Worm (Caenorhabditis elegans): ENCODE measurements around the gene F59A6.2.

Gene F59A6.2

ce11 chrII:4984151-4984550, 30.3 kb upstream of the F59A6.2 start:
- TF ChIP-seq alr-1 (tag; optimal IDR thresholded peaks at IDR 0.05) (no peak), lin-11 (tag; optimal IDR thresholded peaks at IDR 0.05) (no peak), nhr-10 (tag; optimal IDR thresholded peaks at IDR 0.05) (no peak), nhr-129 (tag; optimal IDR thresholded peaks at IDR 0.05) (no peak), nhr-21 (tag; optimal IDR thresholded peaks at IDR 0.05) (no peak), lin-13 (GFP tag; optimal IDR thresholded peaks at IDR 0.05) (no peak), ama-1 (optimal IDR thresholded peaks at IDR 0.05) (no peak), gmeb-1 (tag; optimal IDR thresholded peaks at IDR 0.05) (no peak), crh-2 (tag; optimal IDR thresholded peaks at IDR 0.05) (no peak), lin-39 (tag; optimal IDR thresholded peaks at IDR 0.05) (no peak), lsy-2 (tag; optimal IDR thresholded peaks at IDR 0.05) (no peak), zag-1 (tag; optimal IDR thresholded peaks at IDR 0.05) (no peak), nhr-6 (tag; optimal IDR thresholded peaks at IDR 0.05) (no peak), aly-2 (tag; optimal IDR thresholded peaks at IDR 0.05) (no peak), nhr-25 (tag; optimal IDR thresholded peaks at IDR 0.05) (no peak), nhr-23 (tag; optimal IDR thresholded peaks at IDR 0.05) (no peak)

ce11 chrII:4985961-4986503, 28.5 kb upstream of the F59A6.2 start:
- TF ChIP-seq nhr-21 (tag; optimal IDR thresholded peaks at IDR 0.05) (no peak), skn-1 (tag; optimal IDR thresholded peaks at IDR 0.05) (no peak), nhr-25 (tag; optimal IDR thresholded peaks at IDR 0.05) (peak; percentile 32), ceh-16 (tag; optimal IDR thresholded peaks at IDR 0.05) (peak; percentile 58), sma-3 (GFP tag; optimal IDR thresholded peaks at IDR 0.05) (no peak), ztf-1 (GFP tag; conservative IDR thresholded peaks at IDR 0.05) (no peak), ama-1 (optimal IDR thresholded peaks at IDR 0.05) (no peak), sma-9 (GFP tag; optimal IDR thresholded peaks at IDR 0.05) (peak; percentile 49), sma-9 (tag; optimal IDR thresholded peaks at IDR 0.05) (no peak), elt-3 (tag; optimal IDR thresholded peaks at IDR 0.05) (no peak), crh-2 (tag; optimal IDR thresholded peaks at IDR 0.05) (no peak), lin-13 (GFP tag; optimal IDR thresholded peaks at IDR 0.05) (no peak), nhr-129 (tag; optimal IDR thresholded peaks at IDR 0.05) (peak; percentile 40), elt-1 (tag; optimal IDR thresholded peaks at IDR 0.05) (no peak)

ce11 chrII:4986664-4987063, 27.8 kb upstream of the F59A6.2 start:
- TF ChIP-seq dmd-4 (tag; optimal IDR thresholded peaks at IDR 0.05), result no peak

- TF ChIP-seq nhr-23 (tag; optimal IDR thresholded peaks at IDR 0.05) (no peak), snpc-4 (tag; optimal IDR thresholded peaks at IDR 0.05) (no peak), nhr-25 (tag; optimal IDR thresholded peaks at IDR 0.05) (no peak), nhr-129 (tag; optimal IDR thresholded peaks at IDR 0.05) (no peak), nhr-21 (tag; optimal IDR thresholded peaks at IDR 0.05) (no peak), lin-11 (tag; optimal IDR thresholded peaks at IDR 0.05) (no peak), nhr-11 (tag; optimal IDR thresholded peaks at IDR 0.05) (no peak), nhr-6 (tag; optimal IDR thresholded peaks at IDR 0.05) (no peak), alr-1 (tag; optimal IDR thresholded peaks at IDR 0.05) (no peak), nhr-237 (tag; optimal IDR thresholded peaks at IDR 0.05) (no peak), unc-62 (GFP tag; optimal IDR thresholded peaks at IDR 0.05) (no peak), crh-2 (tag; optimal IDR thresholded peaks at IDR 0.05) (no peak), lin-13 (GFP tag; optimal IDR thresholded peaks at IDR 0.05) (no peak), sma-9 (GFP tag; optimal IDR thresholded peaks at IDR 0.05) (no peak), sma-9 (tag; optimal IDR thresholded peaks at IDR 0.05) (no peak), peb-1 (tag; optimal IDR thresholded peaks at IDR 0.05) (no peak), mdl-1 (tag; optimal IDR thresholded peaks at IDR 0.05) (no peak), mbf-1 (tag; optimal IDR thresholded peaks at IDR 0.05) (no peak), C34F6.9 (tag; optimal IDR thresholded peaks at IDR 0.05) (no peak), blmp-1 (tag; optimal IDR thresholded peaks at IDR 0.05; ENCODE audit: insufficient read depth) (no peak), unc-55 (GFP tag; optimal IDR thresholded peaks at IDR 0.05) (no peak)
Observed at ce11 chrII:4987257-4987656, 27.2 kb upstream of the F59A6.2 start.

ce11 chrII:4989802-4990201, 24.7 kb upstream of the F59A6.2 start, which contains the start of gene T27F7.12:
Gene T27F7.12 (plus strand): TSS chrII:4990102.
- no peak for TF ChIP-seq nhr-77 (tag; optimal IDR thresholded peaks at IDR 0.05)
- TF ChIP-seq sem-4 (tag; optimal IDR thresholded peaks at IDR 0.05), result no peak
- TF ChIP-seq F13H6.1 (tag; optimal IDR thresholded peaks at IDR 0.05), result no peak
- TF ChIP-seq fos-1 (tag; optimal IDR thresholded peaks at IDR 0.05), result no peak
- TF ChIP-seq blmp-1 (tag; optimal IDR thresholded peaks at IDR 0.05; ENCODE audit: insufficient read depth), result no peak
- no peak for TF ChIP-seq aly-2 (tag; optimal IDR thresholded peaks at IDR 0.05)
- TF ChIP-seq elt-1 (tag; optimal IDR thresholded peaks at IDR 0.05), result no peak
- no peak for TF ChIP-seq C34F6.9 (tag; optimal IDR thresholded peaks at IDR 0.05)
